Worm (Caenorhabditis elegans): Measurements from ENCODE around the gene clec-41.

ce11 chrV:13161052-13161451, 23.2 kb upstream of the clec-41 start:
- TF ChIP-seq W03F9.2 (tag; optimal IDR thresholded peaks at IDR 0.05) = no peak
- TF ChIP-seq him-1 (tag; optimal IDR thresholded peaks at IDR 0.05) = no peak

Measured in whole organism, L4/young adult.